Worm (Caenorhabditis elegans): ENCODE data around the gene vps-52.

- TF ChIP-seq him-1 (tag; optimal IDR thresholded peaks at IDR 0.05) (no peak), W03F9.2 (tag; optimal IDR thresholded peaks at IDR 0.05) (no peak)
These were observed 2.5 kb upstream of the vps-52 start, which contains the start of gene sto-1 for ce11 chrX:7562625-7563024.

Data from whole organism, L4/young adult.